Worm (Caenorhabditis elegans): ENCODE measurements around the gene sre-11.
"Not testable (repeated sequence)": the region's sequence is repeated elsewhere in the genome, so short reads cannot be mapped to it uniquely, and the experiment has no call there.

DNA sequence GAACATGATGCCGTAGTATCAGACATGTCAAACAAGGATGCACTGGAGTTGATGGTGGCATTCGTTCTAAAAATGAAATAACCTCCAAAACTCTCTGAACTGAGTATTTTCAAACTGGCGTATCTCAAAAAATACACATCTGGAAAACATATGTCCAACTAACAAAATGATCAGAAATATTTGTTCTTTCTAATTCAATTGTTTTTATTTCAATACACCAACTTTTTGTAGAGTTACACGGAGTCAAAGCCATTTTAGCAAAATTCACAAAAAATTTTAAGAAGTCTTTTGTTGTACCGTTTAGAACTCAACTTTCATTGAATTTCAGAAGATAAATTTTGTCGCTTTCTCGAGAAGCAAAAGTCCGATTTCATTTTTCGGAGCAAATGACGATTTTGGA is 19.8 kb upstream of the sre-11 start, which contains the start of gene srsx-40:
- not testable (repeated sequence) for TF ChIP-seq elt-3 (tag; optimal IDR thresholded peaks at IDR 0.05); unc-39 (tag; optimal IDR thresholded peaks at IDR 0.05); nhr-237 (tag; optimal IDR thresholded peaks at IDR 0.05); nhr-12 (tag; optimal IDR thresholded peaks at IDR 0.05); nhr-76 (tag; optimal IDR thresholded peaks at IDR 0.05); mab-5 (tag; optimal IDR thresholded peaks at IDR 0.05); ztf-11 (tag; optimal IDR thresholded peaks at IDR 0.05); lin-32 (GFP tag; optimal IDR thresholded peaks at IDR 0.05); lsy-2 (tag; optimal IDR thresholded peaks at IDR 0.05); blmp-1 (tag; optimal IDR thresholded peaks at IDR 0.05); unc-62 (GFP tag; optimal IDR thresholded peaks at IDR 0.05); ces-1 (GFP tag; optimal IDR thresholded peaks at IDR 0.05); snpc-4 (tag; optimal IDR thresholded peaks at IDR 0.05); pha-4 (tag; optimal IDR thresholded peaks at IDR 0.05)

Data from whole organism, mixed stage, embryonic.